Fruit fly (Drosophila melanogaster) whole organism, embryonic: ENCODE results near the gene CG43867.
A peak's percentile ranks its signal among the peaks of the same experiment; 100 is the strongest.

Experiments used
- BEAF-32 ChIP-seq: fragments of 200-800 bp; sonication (Bioruptor generic); optimal IDR thresholded peaks from 3 replicates; lab custom pipeline; 2017; ENCODE audit warnings: missing biosample characterization, missing genetic modification characterization, mild to moderate bottlenecking, moderate library complexity, missing genetic modification reagents
- BtbVII ChIP-seq: fragments of 200-800 bp; sonication (Bioruptor generic); optimal IDR thresholded peaks from 3 replicates; lab custom pipeline; 2017; ENCODE audit warnings: missing biosample characterization, mild to moderate bottlenecking, missing genetic modification characterization
- CG10959 ChIP-seq: fragments of 200-800 bp; sonication (Bioruptor generic); IDR thresholded peaks from 2 replicates; pipeline ENCODE4 v1.3.6; 2022; ENCODE audit warnings: missing biosample characterization, missing genetic modification characterization
- CG11723 ChIP-seq: fragments of 200-800 bp; sonication (Bioruptor generic); optimal IDR thresholded peaks from 2 replicates; lab custom pipeline; 2017; ENCODE audit warnings: missing biosample characterization, mild to moderate bottlenecking, missing genetic modification characterization
- CG12219 ChIP-seq: fragments of 200-800 bp; sonication (Bioruptor generic); optimal IDR thresholded peaks from 3 replicates; lab custom pipeline; 2018; ENCODE audit warnings: missing biosample characterization, mild to moderate bottlenecking, missing genetic modification characterization
- CG13287 ChIP-seq: fragments of 200-800 bp; sonication (Bioruptor generic); IDR thresholded peaks from 2 replicates; pipeline ENCODE4 v1.3.6; 2022; ENCODE audit warnings: missing biosample characterization, missing genetic modification characterization; ENCODE audit not compliant: partially characterized antibody
- CG13424 ChIP-seq: fragments of 200-800 bp; sonication (Bioruptor generic); optimal IDR thresholded peaks from 2 replicates; lab custom pipeline; 2019; ENCODE audit warnings: missing biosample characterization, mild to moderate bottlenecking, missing genetic modification characterization, moderate library complexity
- CG14014 ChIP-seq: fragments of 200-800 bp; sonication (Bioruptor generic); IDR thresholded peaks from 2 replicates; pipeline ENCODE4 v1.3.6; 2022; ENCODE audit warnings: missing biosample characterization, missing genetic modification characterization
- CG16779 ChIP-seq: fragments of 200-800 bp; sonication (Bioruptor generic); IDR thresholded peaks from 2 replicates; pipeline ENCODE4 v1.3.6; 2022; ENCODE audit warnings: missing biosample characterization, missing genetic modification characterization
- CG17829 ChIP-seq: fragments of 200-800 bp; optimal IDR thresholded peaks from 2 replicates; lab custom pipeline; 2019; ENCODE audit warnings: missing biosample characterization, mild to moderate bottlenecking, missing genetic modification characterization, moderate library complexity
- CG1832 ChIP-seq: fragments of 200-800 bp; sonication (Bioruptor generic); optimal IDR thresholded peaks from 2 replicates; lab custom pipeline; 2017; ENCODE audit warnings: missing biosample characterization, mild to moderate bottlenecking, missing genetic modification characterization, inconsistent platforms
- CG18476 ChIP-seq: fragments of 200-800 bp; sonication (Bioruptor generic); optimal IDR thresholded peaks from 2 replicates; lab custom pipeline; 2016; ENCODE audit warnings: missing biosample characterization, mild to moderate bottlenecking, missing genetic modification characterization
- CG2202 ChIP-seq: fragments of 200-800 bp; sonication (Bioruptor generic); optimal IDR thresholded peaks from 2 replicates; lab custom pipeline; 2018; ENCODE audit warnings: missing biosample characterization, mild to moderate bottlenecking, missing genetic modification characterization
- CG30020 ChIP-seq: fragments of 200-800 bp; optimal IDR thresholded peaks from 2 replicates; lab custom pipeline; 2019; ENCODE audit warnings: missing biosample characterization, mild to moderate bottlenecking, missing genetic modification characterization, moderate library complexity
- CG31224 ChIP-seq: fragments of 200-800 bp; sonication (Bioruptor generic); IDR thresholded peaks from 2 replicates; pipeline ENCODE4 v1.3.6; 2022; ENCODE audit warnings: missing biosample characterization, missing genetic modification characterization
- CG3163 ChIP-seq: fragments of 200-800 bp; sonication (Bioruptor generic); optimal IDR thresholded peaks from 3 replicates; lab custom pipeline; 2016; ENCODE audit warnings: missing biosample characterization, missing genetic modification characterization
- CG32532 ChIP-seq: fragments of 200-800 bp; sonication (Bioruptor generic); IDR thresholded peaks from 2 replicates; pipeline ENCODE4 v1.3.6; 2022; ENCODE audit warnings: missing biosample characterization, missing genetic modification characterization
- CG34376 ChIP-seq: fragments of 200-800 bp; sonication (Bioruptor generic); optimal IDR thresholded peaks from 2 replicates; lab custom pipeline; 2018; ENCODE audit warnings: missing biosample characterization, mild to moderate bottlenecking, missing genetic modification characterization
- CG6689 ChIP-seq: fragments of 200-800 bp; sonication (Bioruptor generic); IDR thresholded peaks from 2 replicates; pipeline ENCODE4 v1.3.6; 2022; ENCODE audit warnings: missing biosample characterization, missing genetic modification characterization
- CG7271 ChIP-seq: fragments of 200-800 bp; sonication (Bioruptor generic); optimal IDR thresholded peaks from 2 replicates; lab custom pipeline; 2018; ENCODE audit warnings: missing biosample characterization, mild to moderate bottlenecking, missing genetic modification characterization, moderate library complexity
- CG7839 ChIP-seq: fragments of 200-800 bp; sonication (Bioruptor generic); optimal IDR thresholded peaks from 3 replicates; lab custom pipeline; 2018; ENCODE audit warnings: missing biosample characterization, mild to moderate bottlenecking, missing genetic modification characterization, moderate library complexity
- CG8944 ChIP-seq: fragments of 200-800 bp; sonication (Bioruptor generic); optimal IDR thresholded peaks from 3 replicates; lab custom pipeline; 2016; ENCODE audit warnings: missing biosample characterization, missing genetic modification characterization
- CG9876 ChIP-seq: fragments of 200-800 bp; sonication (Bioruptor generic); optimal IDR thresholded peaks from 2 replicates; lab custom pipeline; 2016; ENCODE audit warnings: missing biosample characterization, missing genetic modification characterization
- Ets97D ChIP-seq: fragments of 200-800 bp; sonication (Bioruptor generic); optimal IDR thresholded peaks from 3 replicates; lab custom pipeline; 2016; ENCODE audit warnings: missing biosample characterization, missing genetic modification characterization
- Fer2 ChIP-seq: fragments of 200-800 bp; sonication (Bioruptor generic); optimal IDR thresholded peaks from 2 replicates; lab custom pipeline; 2018; ENCODE audit warnings: missing biosample characterization, mild to moderate bottlenecking, missing genetic modification characterization, moderate library complexity
- Hr39 ChIP-seq: fragments of >200 bp; optimal IDR thresholded peaks from 2 replicates; lab custom pipeline; 2017
- MESR4 ChIP-seq: fragments of 200-800 bp; sonication (Bioruptor generic); optimal IDR thresholded peaks from 2 replicates; lab custom pipeline; 2018; ENCODE audit warnings: missing biosample characterization, mild to moderate bottlenecking, missing genetic modification characterization, moderate library complexity
- MTF-1 ChIP-seq: fragments of 200-800 bp; sonication (Bioruptor generic); optimal IDR thresholded peaks from 2 replicates; lab custom pipeline; 2018; ENCODE audit warnings: missing biosample characterization, mild to moderate bottlenecking, missing genetic modification characterization, borderline replicate concordance
- NC2β ChIP-seq: fragments of 200-800 bp; sonication (Bioruptor generic); optimal IDR thresholded peaks from 2 replicates; lab custom pipeline; 2016; ENCODE audit warnings: missing biosample characterization, missing genetic modification characterization
- NK7.1 ChIP-seq: fragments of 200-800 bp; sonication (Bioruptor generic); optimal IDR thresholded peaks from 3 replicates; lab custom pipeline; 2016; ENCODE audit warnings: missing biosample characterization, missing genetic modification characterization
- Ptx1 ChIP-seq: fragments of 200-800 bp; sonication (Bioruptor generic); IDR thresholded peaks from 2 replicates; pipeline ENCODE4 v1.3.6; 2022; ENCODE audit warnings: missing biosample characterization, missing genetic modification characterization
- Six4 ChIP-seq: fragments of 200-800 bp; sonication (Bioruptor generic); optimal IDR thresholded peaks from 2 replicates; lab custom pipeline; 2016; ENCODE audit warnings: missing biosample characterization, missing genetic modification characterization
- Sry-β ChIP-seq: fragments of 200-800 bp; sonication (Bioruptor generic); optimal IDR thresholded peaks from 2 replicates; lab custom pipeline; 2018; ENCODE audit warnings: missing biosample characterization, mild to moderate bottlenecking, missing genetic modification characterization, moderate library complexity
- Sry-δ ChIP-seq: fragments of 200-800 bp; sonication (Bioruptor generic); optimal IDR thresholded peaks from 2 replicates; lab custom pipeline; 2016; ENCODE audit warnings: missing biosample characterization, missing genetic modification characterization
- Vsx1 ChIP-seq: fragments of 200-800 bp; sonication (Bioruptor generic); optimal IDR thresholded peaks from 2 replicates; lab custom pipeline; 2017; ENCODE audit warnings: missing biosample characterization, mild to moderate bottlenecking, missing genetic modification characterization, missing genetic modification reagents
- abd-A ChIP-seq: fragments of 200-800 bp; sonication (Bioruptor generic); optimal IDR thresholded peaks from 3 replicates; lab custom pipeline; 2019; ENCODE audit warnings: missing biosample characterization, mild to moderate bottlenecking, missing genetic modification characterization, moderate library complexity
- chm ChIP-seq: fragments of 200-800 bp; sonication (Bioruptor generic); IDR thresholded peaks from 2 replicates; pipeline ENCODE4 v1.3.6; 2022; ENCODE audit warnings: missing biosample characterization, missing genetic modification characterization
- chn ChIP-seq: fragments of 200-800 bp; sonication (Bioruptor generic); optimal IDR thresholded peaks from 2 replicates; lab custom pipeline; 2016; ENCODE audit warnings: missing biosample characterization, missing genetic modification characterization
- emc ChIP-seq: fragments of 200-800 bp; sonication (Bioruptor generic); optimal IDR thresholded peaks from 2 replicates; lab custom pipeline; 2016; ENCODE audit warnings: missing biosample characterization, missing genetic modification characterization
- fd3F ChIP-seq: fragments of 200-800 bp; sonication (Bioruptor generic); optimal IDR thresholded peaks from 2 replicates; lab custom pipeline; 2018; ENCODE audit warnings: missing biosample characterization, mild to moderate bottlenecking, missing genetic modification characterization, moderate library complexity
- org-1 ChIP-seq: fragments of 200-800 bp; sonication (Bioruptor generic); optimal IDR thresholded peaks from 2 replicates; lab custom pipeline; 2017; ENCODE audit warnings: missing biosample characterization, missing genetic modification characterization
- peb ChIP-seq: fragments of 200-800 bp; sonication (Bioruptor generic); IDR thresholded peaks from 2 replicates; pipeline ENCODE4 v1.3.6; 2022; ENCODE audit warnings: missing biosample characterization, missing genetic modification characterization
- pros ChIP-seq: fragments of 200-800 bp; sonication (Bioruptor generic); optimal IDR thresholded peaks from 3 replicates; lab custom pipeline; 2019; ENCODE audit warnings: missing biosample characterization, mild to moderate bottlenecking, missing genetic modification characterization, moderate library complexity
- scrt ChIP-seq: fragments of 200-800 bp; sonication (Bioruptor generic); optimal IDR thresholded peaks from 2 replicates; lab custom pipeline; 2018; ENCODE audit warnings: missing biosample characterization, mild to moderate bottlenecking, missing genetic modification characterization, moderate library complexity
- sima ChIP-seq: fragments of 200-800 bp; sonication (Bioruptor generic); optimal IDR thresholded peaks from 2 replicates; lab custom pipeline; 2016; ENCODE audit warnings: missing biosample characterization, missing genetic modification characterization
- sisA ChIP-seq: fragments of 200-800 bp; sonication (Bioruptor generic); IDR thresholded peaks from 2 replicates; pipeline ENCODE4 v1.3.6; 2022; ENCODE audit warnings: missing biosample characterization, missing genetic modification characterization
- slou ChIP-seq: fragments of 200-800 bp; sonication (Bioruptor generic); optimal IDR thresholded peaks from 3 replicates; lab custom pipeline; 2016; ENCODE audit warnings: missing biosample characterization, missing genetic modification characterization
- stc ChIP-seq: fragments of 200-800 bp; sonication (Bioruptor generic); IDR thresholded peaks from 2 replicates; pipeline ENCODE4 v1.3.6; 2022; ENCODE audit warnings: missing biosample characterization, missing genetic modification characterization
- tx ChIP-seq: fragments of 200-800 bp; sonication (Bioruptor generic); optimal IDR thresholded peaks from 2 replicates; lab custom pipeline; 2016; ENCODE audit warnings: missing biosample characterization, missing genetic modification characterization
- unc-4 ChIP-seq: fragments of 200-800 bp; sonication (Bioruptor generic); IDR thresholded peaks from 2 replicates; pipeline ENCODE4 v1.3.6; 2022; ENCODE audit warnings: missing biosample characterization, missing genetic modification characterization; ENCODE audit not compliant: partially characterized antibody

The CG43867 gene

DNA sequence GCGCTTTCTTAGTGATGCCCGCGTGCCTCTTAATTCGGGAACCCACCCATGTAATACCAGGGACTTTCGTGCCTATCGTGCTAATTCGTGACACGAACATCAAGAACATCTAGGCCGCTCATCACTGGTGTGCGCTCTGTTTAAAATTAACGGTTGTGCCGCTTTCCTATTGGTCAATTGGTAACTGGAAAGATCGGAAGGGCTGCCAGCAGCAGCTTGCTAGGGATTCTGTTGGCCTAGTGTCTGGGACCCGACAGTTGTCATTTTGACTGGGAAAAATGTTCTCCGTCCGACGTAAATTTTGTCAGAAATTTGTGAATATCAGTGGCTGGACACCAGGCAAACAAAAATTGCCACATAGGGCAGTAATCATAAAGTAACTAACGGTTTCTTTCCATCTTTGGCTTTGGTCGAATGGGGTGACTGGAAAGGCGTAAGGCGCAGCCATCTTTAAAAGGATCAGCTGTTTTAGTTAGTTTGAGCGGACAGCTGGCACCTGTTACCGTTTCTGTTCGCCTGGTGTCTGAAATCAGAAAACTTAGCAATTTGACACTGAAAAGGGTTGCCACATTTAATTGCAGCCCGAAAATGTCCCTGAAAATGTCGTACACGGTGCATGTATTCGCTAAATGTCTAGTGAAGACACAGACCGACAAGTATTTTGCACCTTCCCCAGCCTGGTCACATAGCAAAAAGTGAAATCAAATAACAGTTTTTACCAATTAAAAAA lies 168.7 kb downstream of the CG43867 start, which contains the start of gene CG5273 (continued):
- TF ChIP-seq MTF-1 (GFP tag; lab: Kevin White, UChicago) (peak; percentile 7), pros (GFP tag; lab: Kevin White, UChicago) (peak; percentile 98), BEAF-32 (GFP tag; lab: Kevin White, UChicago) (peak; percentile 86), Fer2 (tag; lab: Kevin White, UChicago) (no peak), CG3163 (GFP tag; lab: Kevin White, UChicago) (no peak), CG31224 (GFP tag; lab: Robert Waterston, UW) (peak; percentile 98), NK7.1 (GFP tag; lab: Kevin White, UChicago) (no peak), fd3F (GFP tag; lab: Kevin White, UChicago) (no peak), CG34376 (GFP tag; lab: Kevin White, UChicago) (peak; percentile 80), chm (peak; percentile 62; the same call in 1 of the 2 replicates), CG6689 (no peak), tx (GFP tag; lab: Kevin White, UChicago) (peak; percentile 1), org-1 (GFP tag; lab: Kevin White, UChicago) (no peak), CG7839 (tag; lab: Kevin White, UChicago) (peak; percentile 7), CG1832 (GFP tag; lab: Kevin White, UChicago) (no peak), CG17829 (tag; lab: Kevin White, UChicago) (no peak), chn (no peak), Six4 (GFP tag; lab: Kevin White, UChicago) (peak; percentile 52), Sry-δ (peak; percentile 39), CG9876 (GFP tag; lab: Kevin White, UChicago) (no peak), CG18476 (no peak), CG13424 (tag; lab: Kevin White, UChicago) (peak; percentile 5), Sry-β (GFP tag; lab: Kevin White, UChicago) (peak; percentile 95), CG13287 (GFP tag; lab: Robert Waterston, UW) (peak; percentile 95), CG2202 (no peak), NC2β (GFP tag; lab: Kevin White, UChicago) (peak; percentile 8), BtbVII (GFP tag; lab: Kevin White, UChicago) (peak; percentile 4), slou (GFP tag; lab: Kevin White, UChicago) (no peak), unc-4 (GFP tag; lab: Robert Waterston, UW) (peak; percentile 90), abd-A (tag; lab: Kevin White, UChicago) (peak; percentile 95), Ptx1 (GFP tag; lab: Robert Waterston, UW) (no peak), scrt (peak; percentile 42), CG11723 (GFP tag; lab: Kevin White, UChicago) (peak; percentile 4), CG16779 (0 out of 2 replicates have a peak, but pooled peaks have one; percentile 14), emc (no peak), sima (GFP tag; lab: Kevin White, UChicago) (no peak), sisA (GFP tag; lab: Robert Waterston, UW) (no peak), CG10959 (GFP tag; lab: Robert Waterston, UW) (no peak), stc (GFP tag; lab: Robert Waterston, UW) (0 out of 2 replicates have a peak, but pooled peaks have one; percentile 34), CG14014 (GFP tag; lab: Robert Waterston, UW) (peak; percentile 25; the same call in 1 of the 2 replicates), CG8944 (GFP tag; lab: Kevin White, UChicago) (no peak), CG7271 (tag; lab: Kevin White, UChicago) (no peak), Vsx1 (GFP tag; lab: Kevin White, UChicago) (peak; percentile 36), CG32532 (no peak; the same call in 1 of the 2 replicates), Ets97D (GFP tag; lab: Kevin White, UChicago) (peak; percentile 95), peb (GFP tag; lab: Robert Waterston, UW) (no peak), CG30020 (no peak), MESR4 (GFP tag; lab: Kevin White, UChicago) (peak; percentile 85), Hr39 (no peak), CG12219 (GFP tag; lab: Kevin White, UChicago) (no peak)
